Worm (Caenorhabditis elegans): ENCODE results near the gene F52H2.5.

DNA sequence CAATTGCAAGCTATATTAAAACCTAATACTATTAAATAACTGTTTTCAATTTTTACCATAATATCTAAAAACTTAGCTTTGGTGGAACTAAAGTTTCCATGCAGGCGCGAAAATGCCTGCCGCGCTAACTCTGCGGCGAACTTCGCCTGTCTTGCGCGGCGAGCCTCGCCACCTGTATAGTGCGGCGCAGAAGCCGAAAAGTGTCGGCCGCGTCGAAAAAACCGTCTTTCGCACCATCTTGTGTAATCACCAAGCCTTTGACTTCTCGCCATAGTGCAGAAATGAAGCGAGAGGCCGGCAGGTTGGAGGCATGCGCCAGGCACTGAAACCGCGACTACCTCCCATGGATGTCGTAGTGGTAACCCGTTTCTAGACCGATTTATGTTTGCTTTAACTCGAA, 8.4 kb downstream of the F52H2.5 start:
- no peak for TF ChIP-seq tbx-37 (GFP tag; conservative IDR thresholded peaks at IDR 0.05)
- TF ChIP-seq tbx-11 (GFP tag; IDR thresholded peaks at IDR 0.05) = no peak
- no peak for TF ChIP-seq ama-1 (optimal IDR thresholded peaks at IDR 0.05)
- TF ChIP-seq hnd-1 (tag; optimal IDR thresholded peaks at IDR 0.05) = no peak
- no peak for TF ChIP-seq aly-1 (tag; optimal IDR thresholded peaks at IDR 0.05)
